Worm (Caenorhabditis elegans) whole organism, L3 larva: ENCODE results near the gene F20E11.7.

ENCODE experiments used
- R02D3.7 ChIP-seq: fragments of 150-350 bp; optimal IDR thresholded peaks from 2 replicates; lab custom pipeline; 2014; ENCODE audit warnings: missing biosample characterization, missing genetic modification characterization
- ZK546.5 ChIP-seq: sonication (generic microtip); optimal IDR thresholded peaks from 2 replicates; lab custom pipeline; 2017; ENCODE audit warnings: missing biosample characterization, missing genetic modification characterization
- aly-2 ChIP-seq: fragments of 150-350 bp; optimal IDR thresholded peaks from 2 replicates; lab custom pipeline; 2014; ENCODE audit warnings: missing biosample characterization, missing genetic modification characterization
- ama-1 ChIP-seq: fragments of 150-350 bp; optimal IDR thresholded peaks from 2 replicates; lab custom pipeline; 2018
- ceh-16 ChIP-seq: sonication (generic microtip); optimal IDR thresholded peaks from 2 replicates; lab custom pipeline; 2017; ENCODE audit warnings: missing biosample characterization, missing genetic modification characterization
- ceh-28 ChIP-seq: fragments of 150-350 bp; optimal IDR thresholded peaks from 2 replicates; lab custom pipeline; 2014; ENCODE audit warnings: missing biosample characterization, missing genetic modification reagents, missing genetic modification characterization
- ceh-82 ChIP-seq: fragments of 150-350 bp; optimal IDR thresholded peaks from 2 replicates; lab custom pipeline; 2014; ENCODE audit warnings: missing biosample characterization, missing genetic modification characterization
- ceh-9 ChIP-seq: sonication (generic microtip); optimal IDR thresholded peaks from 2 replicates; lab custom pipeline; 2018; ENCODE audit warnings: missing biosample characterization, missing genetic modification characterization
- daf-12 ChIP-seq: fragments of 150-350 bp; optimal IDR thresholded peaks from 2 replicates; lab custom pipeline; 2014; ENCODE audit warnings: missing biosample characterization, missing genetic modification reagents, missing genetic modification characterization
- egl-5 ChIP-seq: fragments of 150-350 bp; optimal IDR thresholded peaks from 2 replicates; lab custom pipeline; 2017; ENCODE audit warnings: missing biosample characterization, missing genetic modification reagents, missing genetic modification characterization, inconsistent platforms
- elt-1 ChIP-seq: fragments of 150-350 bp; optimal IDR thresholded peaks from 2 replicates; lab custom pipeline; 2014; ENCODE audit warnings: missing biosample characterization, missing genetic modification characterization
- elt-2 ChIP-seq: sonication (generic microtip); optimal IDR thresholded peaks from 2 replicates; lab custom pipeline; 2016; ENCODE audit warnings: missing genetic modification reagents, mild to moderate bottlenecking, missing genetic modification characterization, missing compliant biosample characterization
- fkh-10 ChIP-seq: sonication (generic microtip); optimal IDR thresholded peaks from 2 replicates; lab custom pipeline; 2017; ENCODE audit warnings: missing biosample characterization, missing genetic modification reagents, missing genetic modification characterization
- fos-1 ChIP-seq: fragments of 150-350 bp; optimal IDR thresholded peaks from 2 replicates; lab custom pipeline; 2014; ENCODE audit warnings: missing biosample characterization, missing genetic modification characterization
- hmg-11 ChIP-seq: sonication (generic microtip); optimal IDR thresholded peaks from 2 replicates; lab custom pipeline; 2016; ENCODE audit warnings: missing genetic modification characterization, missing compliant biosample characterization
- lsy-12 ChIP-seq: sonication (generic microtip); optimal IDR thresholded peaks from 2 replicates; lab custom pipeline; 2016; ENCODE audit warnings: mild to moderate bottlenecking, missing genetic modification characterization, missing compliant biosample characterization
- mdl-1 ChIP-seq: fragments of 150-350 bp; optimal IDR thresholded peaks from 2 replicates; lab custom pipeline; 2014; ENCODE audit warnings: missing biosample characterization, missing genetic modification characterization
- mml-1 ChIP-seq: fragments of 150-350 bp; sonication (generic microtip); optimal IDR thresholded peaks from 3 replicates; lab custom pipeline; 2014; ENCODE audit warnings: missing biosample characterization, missing genetic modification characterization
- nfya-1 ChIP-seq: sonication (generic microtip); optimal IDR thresholded peaks from 2 replicates; lab custom pipeline; 2017; ENCODE audit warnings: missing genetic modification characterization, mild to moderate bottlenecking, missing compliant biosample characterization, antibody characterized with exemption, moderate library complexity; ENCODE audit not compliant: insufficient read depth
- nhr-23 ChIP-seq: fragments of 150-350 bp; optimal IDR thresholded peaks from 2 replicates; lab custom pipeline; 2014; ENCODE audit warnings: missing biosample characterization, missing genetic modification reagents, missing genetic modification characterization
- nhr-237 ChIP-seq: fragments of 150-350 bp; optimal IDR thresholded peaks from 2 replicates; lab custom pipeline; 2014; ENCODE audit warnings: missing biosample characterization, missing genetic modification characterization
- nhr-25 ChIP-seq: sonication (generic microtip); optimal IDR thresholded peaks from 2 replicates; lab custom pipeline; 2017; ENCODE audit warnings: missing biosample characterization, missing genetic modification characterization
- nhr-43 ChIP-seq: sonication (generic microtip); optimal IDR thresholded peaks from 2 replicates; lab custom pipeline; 2016; ENCODE audit warnings: mild to moderate bottlenecking, missing genetic modification characterization, missing compliant biosample characterization; ENCODE audit not compliant: poor library complexity, severe bottlenecking
- nhr-67 ChIP-seq: fragments of 150-350 bp; optimal IDR thresholded peaks from 2 replicates; lab custom pipeline; 2014; ENCODE audit warnings: missing biosample characterization, missing genetic modification characterization
- nhr-77 ChIP-seq: fragments of 150-350 bp; optimal IDR thresholded peaks from 2 replicates; lab custom pipeline; 2014; ENCODE audit warnings: missing biosample characterization, missing genetic modification characterization
- pqm-1 ChIP-seq: fragments of 150-350 bp; optimal IDR thresholded peaks from 2 replicates; lab custom pipeline; 2017; ENCODE audit warnings: missing biosample characterization, missing genetic modification characterization, inconsistent platforms
- sea-2 ChIP-seq: fragments of 150-350 bp; sonication (generic microtip); optimal IDR thresholded peaks from 4 replicates; lab custom pipeline; 2014; ENCODE audit warnings: missing biosample characterization, missing genetic modification reagents, missing genetic modification characterization
- skn-1 ChIP-seq: fragments of 150-350 bp; optimal IDR thresholded peaks from 2 replicates; lab custom pipeline; 2014; ENCODE audit warnings: missing biosample characterization, missing genetic modification characterization
- snpc-4 ChIP-seq: fragments of 150-350 bp; optimal IDR thresholded peaks from 2 replicates; lab custom pipeline; 2014; ENCODE audit warnings: missing biosample characterization, missing genetic modification characterization
- unc-39 ChIP-seq: sonication (generic microtip); optimal IDR thresholded peaks from 4 replicates; lab custom pipeline; 2017; ENCODE audit warnings: missing biosample characterization, missing genetic modification characterization
- unc-62 ChIP-seq: fragments of 150-350 bp; sonication (generic microtip); optimal IDR thresholded peaks from 4 replicates; lab custom pipeline; 2014; ENCODE audit warnings: missing biosample characterization, missing genetic modification reagents, missing genetic modification characterization
- zag-1 ChIP-seq: fragments of 150-350 bp; optimal IDR thresholded peaks from 2 replicates; lab custom pipeline; 2014; ENCODE audit warnings: missing biosample characterization, missing genetic modification characterization

F20E11.7 gene

ce11 chrV:17493732-17494131 is 29.4 kb downstream of the F20E11.7 start, which contains the start of gene fbxa-102:
fbxa-102 (minus strand) TSS chrV:17493832.
- TF ChIP-seq sea-2 (GFP tag; lab: Kevin White, UChicago) (no peak), R02D3.7 (no peak), egl-5 (tag; lab: Kevin White, UChicago) (no peak), nhr-23 (tag; lab: Kevin White, UChicago) (no peak), aly-2 (tag; lab: Kevin White, UChicago) (no peak)
- TF ChIP-seq, all 47 proteins: peak for 0

ce11 chrV:17496071-17496470 is 31.7 kb downstream of the F20E11.7 start, which contains the start of gene srh-118:
srh-118 (minus strand) TSS chrV:17496171.
- TF ChIP-seq egl-5 (tag; lab: Kevin White, UChicago), result no peak
- TF ChIP-seq hmg-11 (tag; lab: Kevin White, UChicago), result no peak
- no peak for TF ChIP-seq nhr-237
- no peak for TF ChIP-seq unc-62 (GFP tag; lab: Kevin White, UChicago)
- TF ChIP-seq elt-2 (tag; lab: Kevin White, UChicago), result no peak
- TF ChIP-seq nhr-43 (tag; lab: Kevin White, UChicago), result no peak
- no peak for TF ChIP-seq elt-1 (tag; lab: Kevin White, UChicago)

- no peak for TF ChIP-seq ama-1
- TF ChIP-seq nhr-43 (tag; lab: Kevin White, UChicago), result no peak
- TF ChIP-seq ceh-28 (tag; lab: Kevin White, UChicago), result no peak
- TF ChIP-seq nhr-25 (tag; lab: Kevin White, UChicago), result no peak
- TF ChIP-seq elt-1 (tag; lab: Kevin White, UChicago), result no peak
- no peak for TF ChIP-seq zag-1 (tag; lab: Kevin White, UChicago)
- no peak for TF ChIP-seq unc-39 (tag; lab: Kevin White, UChicago)
- no peak for TF ChIP-seq hmg-11 (tag; lab: Kevin White, UChicago)
- no peak for TF ChIP-seq aly-2 (tag; lab: Kevin White, UChicago)
- no peak for TF ChIP-seq ceh-82
- no peak for TF ChIP-seq nhr-67 (tag; lab: Kevin White, UChicago)
- TF ChIP-seq skn-1 (tag; lab: Kevin White, UChicago), result no peak
- TF ChIP-seq fkh-10 (GFP tag; lab: Kevin White, UChicago), result no peak
- no peak for TF ChIP-seq lsy-12 (tag; lab: Kevin White, UChicago)
- TF ChIP-seq, all 47 proteins: peak for 0
These were observed 35.7 kb downstream of the F20E11.7 start for ce11 chrV:17500055-17500454.

ce11 chrV:17506289-17506688 is 41.9 kb downstream of the F20E11.7 start, which contains the start of gene srw-31:
srw-31 (plus strand) TSS chrV:17506589.
- TF ChIP-seq ZK546.5 (tag; lab: Kevin White, UChicago) (no peak), ceh-16 (no peak), unc-62 (GFP tag; lab: Kevin White, UChicago) (no peak), daf-12 (tag; lab: Kevin White, UChicago) (no peak), pqm-1 (tag; lab: Kevin White, UChicago) (no peak), mdl-1 (tag; lab: Kevin White, UChicago) (no peak), fkh-10 (GFP tag; lab: Kevin White, UChicago) (no peak), elt-2 (tag; lab: Kevin White, UChicago) (no peak), egl-5 (tag; lab: Kevin White, UChicago) (no peak), ceh-82 (no peak), nfya-1 (tag; lab: Kevin White, UChicago) (no peak), nhr-77 (no peak), unc-39 (tag; lab: Kevin White, UChicago) (no peak)
- TF ChIP-seq, all 47 proteins: peak for 0

- TF ChIP-seq skn-1 (tag; lab: Kevin White, UChicago) (no peak), snpc-4 (tag; lab: Kevin White, UChicago) (no peak), ceh-9 (tag; lab: Kevin White, UChicago) (no peak), aly-2 (tag; lab: Kevin White, UChicago) (no peak), mml-1 (tag; lab: Kevin White, UChicago) (no peak), daf-12 (tag; lab: Kevin White, UChicago) (no peak), nhr-43 (tag; lab: Kevin White, UChicago) (no peak), hmg-11 (tag; lab: Kevin White, UChicago) (no peak), fos-1 (no peak), elt-1 (tag; lab: Kevin White, UChicago) (no peak), nhr-77 (no peak)
These were observed 44.1 kb downstream of the F20E11.7 start, which contains the start of gene srw-32 for ce11 chrV:17508493-17508892. srw-32 (plus strand) TSS chrV:17508793.
